Worm (Caenorhabditis elegans): Measurements from ENCODE around the gene str-252.

str-252 gene

DNA sequence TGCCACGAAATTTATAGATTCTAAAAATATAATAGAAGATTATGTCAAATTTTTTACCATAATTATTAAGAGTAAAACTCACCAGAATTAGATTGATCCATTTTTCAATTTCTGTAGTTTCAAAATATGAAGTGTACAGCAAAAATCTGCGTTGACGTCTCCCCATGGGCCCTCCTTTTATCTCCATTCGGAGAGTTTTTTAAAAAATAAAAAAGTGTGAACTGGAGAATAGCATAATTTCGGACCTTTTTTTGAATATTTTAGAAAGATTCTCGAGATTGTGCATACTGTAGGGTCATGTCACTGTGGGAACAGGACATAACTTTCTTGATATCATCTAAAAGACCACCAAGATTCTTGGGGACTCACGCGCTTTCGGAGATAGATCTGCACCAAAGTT is 25.8 kb downstream of the str-252 start, which contains the start of gene dpr-1:
dpr-1 (minus strand) TSS at position 101 of the 400 bp plus-strand sequence.
- TF ChIP-seq attf-3 (GFP tag; conservative IDR thresholded peaks at IDR 0.05), result no peak
- TF ChIP-seq ama-1 (optimal IDR thresholded peaks at IDR 0.05), result no peak
- TF ChIP-seq ama-1 (GFP tag; optimal IDR thresholded peaks at IDR 0.05), result no peak
- TF ChIP-seq ztf-18 (tag; optimal IDR thresholded peaks at IDR 0.05), result no peak
- TF ChIP-seq lin-40 (tag; optimal IDR thresholded peaks at IDR 0.05), result no peak
- TF ChIP-seq egl-18 (GFP tag; IDR thresholded peaks at IDR 0.05), result no peak
- TF ChIP-seq ceh-40 (GFP tag; IDR thresholded peaks at IDR 0.05), result no peak
- TF ChIP-seq ceh-100 (GFP tag; IDR thresholded peaks at IDR 0.05), result no peak
- TF ChIP-seq repo-1 (tag; optimal IDR thresholded peaks at IDR 0.05), result no peak
- TF ChIP-seq mes-4 (tag; optimal IDR thresholded peaks at IDR 0.05), result no peak

DNA sequence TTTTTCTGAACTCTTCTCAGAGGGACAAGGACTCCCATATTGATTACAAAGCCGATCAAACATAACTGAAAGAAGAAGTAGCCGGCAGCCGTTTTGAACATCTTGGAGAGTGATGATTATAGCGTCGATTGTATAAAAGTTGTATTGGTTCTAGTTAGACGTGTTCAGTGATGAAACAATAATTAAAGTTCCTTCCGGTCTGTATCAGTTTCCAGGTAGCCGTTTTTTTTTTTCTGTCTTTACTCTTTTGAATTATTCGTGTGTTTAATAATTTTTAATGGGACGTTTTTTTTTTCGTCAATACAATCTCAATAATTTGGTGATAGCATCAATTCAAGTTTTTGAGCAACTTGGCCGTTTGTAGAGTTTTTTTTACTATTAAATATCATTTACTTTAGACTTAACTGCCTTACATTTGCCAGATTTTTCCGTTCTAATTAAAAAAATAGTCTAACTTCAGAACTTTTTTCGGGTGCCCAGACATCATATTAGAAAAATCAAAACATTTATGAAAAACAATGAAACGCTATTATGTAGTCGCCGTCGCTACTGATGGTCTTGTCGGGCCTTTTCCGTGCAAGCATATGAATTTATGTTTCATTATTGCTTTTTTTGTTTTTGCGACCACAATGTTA is 30.2 kb downstream of the str-252 start, which contains the start of the genes srx-10 and clec-226:
srx-10 (minus strand) TSS at position 101 of the 635 bp plus-strand sequence.
clec-226 (plus strand) TSS at position 585 of the 635 bp plus-strand sequence.
- TF ChIP-seq attf-3 (GFP tag; conservative IDR thresholded peaks at IDR 0.05) (no peak), snpc-1.3 (tag; optimal IDR thresholded peaks at IDR 0.05; ENCODE audit: insufficient read depth) (no peak), him-1 (tag; optimal IDR thresholded peaks at IDR 0.05) (no peak), atf-7 (tag; optimal IDR thresholded peaks at IDR 0.05) (no peak), B0261.1 (tag; optimal IDR thresholded peaks at IDR 0.05) (no peak), dpl-1 (GFP tag; optimal IDR thresholded peaks at IDR 0.05) (no peak), F37B4.10 (GFP tag; IDR thresholded peaks at IDR 0.05) (no peak), hmg-1.2 (GFP tag; IDR thresholded peaks at IDR 0.05) (no peak), nhr-90 (tag; optimal IDR thresholded peaks at IDR 0.05) (no peak), ztf-28 (GFP tag; IDR thresholded peaks at IDR 0.05) (no peak), ekl-4 (GFP tag; IDR thresholded peaks at IDR 0.05) (no peak), dox-1 (GFP tag; IDR thresholded peaks at IDR 0.05) (no peak), pbrm-1 (GFP tag; IDR thresholded peaks at IDR 0.05) (no peak)

DNA sequence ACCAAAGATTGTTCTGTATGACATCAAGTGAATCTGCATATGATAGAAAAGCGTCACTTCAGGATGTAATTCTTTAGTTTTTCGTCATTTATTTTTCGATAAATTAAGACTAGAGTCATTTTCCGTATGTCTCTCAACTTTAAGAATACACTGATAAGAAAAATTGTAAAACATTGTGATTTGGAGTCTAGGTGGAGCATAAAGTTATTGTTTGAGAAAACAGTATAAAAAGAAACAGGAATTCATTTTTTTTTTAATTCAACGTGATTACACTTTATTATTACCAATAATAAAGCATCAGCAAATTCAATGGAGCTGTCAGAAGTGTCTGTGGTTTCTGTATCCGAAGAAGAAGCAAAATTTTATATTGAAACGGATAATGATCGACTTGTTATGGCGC is 32.7 kb downstream of the str-252 start, which contains the start of gene R10D12.6:
R10D12.6 (plus strand) TSS at position 301 of the 400 bp plus-strand sequence.
- TF ChIP-seq ztf-3 (GFP tag; optimal IDR thresholded peaks at IDR 0.05), result no peak

DNA sequence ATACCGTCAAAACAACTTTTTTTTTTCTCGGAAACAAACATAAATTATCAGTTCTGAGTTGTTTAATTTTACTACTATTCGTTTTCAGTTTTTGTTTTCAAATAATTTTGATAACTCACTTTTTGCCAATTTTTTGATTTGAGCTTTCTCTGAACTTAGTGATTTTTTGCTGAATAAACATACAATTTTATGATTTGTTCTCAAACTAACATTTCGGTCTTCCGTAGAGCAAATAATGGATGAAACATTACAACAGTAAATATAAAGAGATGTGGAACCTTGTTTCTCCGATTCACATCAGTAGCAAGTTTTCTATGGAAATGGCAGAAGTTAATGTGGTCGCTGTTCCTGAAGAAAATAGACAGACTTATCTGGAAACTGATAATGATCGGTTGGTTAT is 33.5 kb downstream of the str-252 start, which contains the start of gene R10D12.7:
R10D12.7 (plus strand) TSS at position 301 of the 400 bp plus-strand sequence.
- no peak for TF ChIP-seq him-1 (tag; optimal IDR thresholded peaks at IDR 0.05)
- no peak for TF ChIP-seq fkh-3 (tag; optimal IDR thresholded peaks at IDR 0.05)

DNA sequence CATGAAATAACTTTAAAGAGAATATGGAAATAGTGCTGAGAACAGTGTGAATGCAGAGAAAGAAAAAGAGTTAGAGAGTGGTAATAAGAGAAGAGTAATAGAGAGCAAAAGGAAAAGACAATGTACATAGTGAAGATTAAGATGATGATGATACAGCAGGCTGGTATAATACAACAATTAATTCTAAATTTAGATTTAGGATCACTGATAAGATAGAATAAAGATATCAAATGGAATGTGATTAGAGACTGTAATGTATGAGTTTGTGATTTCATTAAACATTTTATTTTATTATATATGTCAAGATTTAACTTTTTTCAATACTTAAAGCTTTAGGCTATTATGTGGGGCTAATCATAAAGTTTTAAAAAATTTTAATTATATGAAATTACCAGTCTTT is 36.9 kb downstream of the str-252 start, which contains the start of gene R10D12.8:
R10D12.8 (minus strand) TSS at position 101 of the 400 bp plus-strand sequence.
- TF ChIP-seq dpl-1 (GFP tag; optimal IDR thresholded peaks at IDR 0.05), result no peak
- no peak for TF ChIP-seq fkh-3 (tag; optimal IDR thresholded peaks at IDR 0.05)
- no peak for TF ChIP-seq sea-2 (GFP tag; IDR thresholded peaks at IDR 0.05)
- no peak for TF ChIP-seq mcd-1 (GFP tag; IDR thresholded peaks at IDR 0.05)
- no peak for TF ChIP-seq Y95B8A.8 (GFP tag; IDR thresholded peaks at IDR 0.05)
- no peak for TF ChIP-seq hmg-20 (GFP tag; IDR thresholded peaks at IDR 0.05)
- no peak for TF ChIP-seq ztf-18 (tag; optimal IDR thresholded peaks at IDR 0.05)
- TF ChIP-seq T26A5.8 (tag; optimal IDR thresholded peaks at IDR 0.05), result no peak

DNA sequence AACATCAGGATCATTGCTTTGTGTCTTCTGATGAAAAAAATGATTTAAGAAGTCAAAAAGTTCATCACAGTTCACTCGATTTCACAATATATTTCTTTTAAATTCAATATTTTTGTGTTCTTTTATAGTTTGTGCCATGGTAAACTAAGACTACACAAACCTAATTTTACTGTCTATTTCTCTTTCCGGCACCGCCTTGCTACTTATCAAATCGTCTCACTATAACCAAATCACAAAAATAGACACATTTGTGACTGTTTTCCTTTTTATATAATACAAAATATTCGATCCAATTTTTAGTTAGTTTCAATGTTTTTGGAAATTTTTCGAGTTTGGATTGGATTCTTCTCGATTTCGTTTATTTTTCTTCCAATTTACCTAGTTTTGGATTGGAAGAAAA is 37.8 kb downstream of the str-252 start, which contains the start of gene swt-6:
swt-6 (plus strand) TSS at position 301 of the 400 bp plus-strand sequence.
- TF ChIP-seq let-607 (tag; optimal IDR thresholded peaks at IDR 0.05) (no peak), F39B2.1 (GFP tag; IDR thresholded peaks at IDR 0.05) (no peak), F57A8.1 (GFP tag; optimal IDR thresholded peaks at IDR 0.05) (no peak), zfh-2 (GFP tag; conservative IDR thresholded peaks at IDR 0.05) (no peak), egl-18 (GFP tag; IDR thresholded peaks at IDR 0.05) (no peak), F33H1.4 (GFP tag; IDR thresholded peaks at IDR 0.05) (no peak), lin-40 (tag; optimal IDR thresholded peaks at IDR 0.05) (no peak), snpc-4 (GFP tag; optimal IDR thresholded peaks at IDR 0.05) (no peak), snpc-4 (tag; optimal IDR thresholded peaks at IDR 0.05) (no peak), hmg-1.2 (GFP tag; IDR thresholded peaks at IDR 0.05) (no peak)

Measured in whole organism, young adult.